Fruit fly (Drosophila melanogaster) ovary, adult (tissue): ENCODE measurements around the gene Pldn.

Experiments
- CG17801 ChIP-seq: fragments of 200-800 bp; optimal IDR thresholded peaks from 2 replicates; lab custom pipeline; 2019; ENCODE audit warnings: missing biosample characterization, mild to moderate bottlenecking, missing genetic modification characterization, moderate library complexity; ENCODE audit not compliant: partially characterized antibody

The Pldn gene

DNA sequence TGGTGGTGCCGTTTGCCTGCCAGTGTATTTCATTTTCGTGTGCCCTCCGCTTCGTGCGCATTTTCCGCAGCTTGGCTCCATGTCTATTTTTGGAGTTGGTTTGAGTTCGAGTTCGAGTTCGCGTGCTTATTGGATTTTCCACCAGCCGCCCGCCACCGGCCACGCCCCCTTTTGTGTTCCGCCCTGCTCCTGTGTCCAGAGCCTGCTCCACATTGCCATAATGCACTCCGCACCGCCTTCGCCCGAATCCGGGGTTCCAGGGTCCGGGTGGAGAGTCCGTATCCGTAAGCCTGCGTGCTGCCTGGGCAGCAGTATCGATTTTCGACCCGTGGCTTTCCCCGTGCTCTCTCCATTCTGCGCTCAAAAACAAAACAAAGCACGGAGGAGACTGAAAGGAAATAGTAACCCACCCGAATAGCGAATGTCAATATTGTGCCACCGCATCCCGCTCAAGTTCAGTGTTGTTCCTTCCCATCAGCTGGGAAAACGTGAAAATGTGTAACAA lies 12.8 kb downstream of the Pldn start:
- no peak for TF ChIP-seq CG17801 (GFP tag; lab: Kevin White, UChicago)

DNA sequence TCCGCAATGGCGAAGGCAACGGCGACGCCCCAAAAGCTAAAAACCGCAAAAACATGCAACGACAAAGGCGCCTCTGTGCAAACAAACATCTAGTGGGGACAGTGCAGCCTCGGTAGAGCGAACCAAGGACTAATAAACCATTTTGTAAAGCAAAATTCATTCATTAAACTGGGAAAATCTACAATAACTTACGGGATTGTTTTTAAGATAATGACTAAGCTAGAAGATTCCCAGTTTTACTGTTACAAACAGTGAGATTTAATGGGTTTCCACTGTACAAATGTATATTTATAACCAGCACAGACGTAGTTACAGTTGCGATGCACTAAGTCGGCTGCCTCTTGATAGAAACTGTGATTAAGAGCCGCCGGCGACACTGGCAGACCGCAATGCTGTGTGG lies 35.0 kb downstream of the Pldn start:
- TF ChIP-seq CG17801 (GFP tag; lab: Kevin White, UChicago): no peak

DNA sequence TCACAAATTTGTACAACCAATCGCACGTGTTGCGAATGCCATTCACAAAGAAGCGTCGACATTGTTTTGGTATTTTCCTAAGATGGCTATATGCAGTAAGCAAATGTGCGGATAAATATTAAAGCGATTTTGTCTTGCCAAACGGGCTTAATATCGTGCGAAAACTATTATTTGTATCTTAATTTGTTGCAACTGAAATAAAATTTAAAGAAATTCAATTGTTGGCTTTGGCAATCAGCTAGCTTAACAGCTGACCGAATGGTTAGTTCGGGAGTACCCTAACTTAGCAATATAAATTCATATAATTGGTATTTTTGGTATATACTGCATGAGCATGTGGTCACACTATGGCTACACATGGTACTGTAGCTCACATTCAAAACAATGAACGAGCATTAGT lies 42.8 kb downstream of the Pldn start, which contains the start of the genes RIOK1 and Polr3H:
RIOK1 (minus strand) TSS at position 65 of the 400 bp plus-strand sequence.
Polr3H (plus strand) TSS at position 347 of the 400 bp plus-strand sequence.
- peak; percentile 59 for TF ChIP-seq CG17801 (GFP tag; lab: Kevin White, UChicago)

DNA sequence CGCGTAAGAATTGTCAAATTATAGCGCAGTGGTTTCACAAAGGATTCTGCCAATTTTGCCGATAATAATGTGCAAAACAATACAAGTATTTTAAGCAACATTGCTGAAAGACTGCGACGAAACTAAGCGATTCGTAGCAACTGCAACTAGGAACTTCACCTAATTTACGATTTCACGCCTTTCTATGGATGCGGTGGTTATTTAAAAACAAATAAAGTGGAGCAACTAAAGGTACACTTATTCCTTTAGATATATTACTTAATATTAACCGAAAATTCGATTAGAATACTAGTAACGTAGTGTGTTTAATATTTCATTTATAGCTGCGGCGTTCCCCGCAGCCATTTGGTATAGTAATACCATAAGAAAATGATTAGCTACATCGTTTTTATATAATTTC lies 45.3 kb downstream of the Pldn start, which contains the start of gene CG6071:
CG6071 (minus strand) TSS at position 101 of the 400 bp plus-strand sequence.
- TF ChIP-seq CG17801 (GFP tag; lab: Kevin White, UChicago): no peak
